Worm (Caenorhabditis elegans): ENCODE data around the gene cyd-1.

- TF ChIP-seq nhr-20 (tag; optimal IDR thresholded peaks at IDR 0.05) (no peak), egl-27 (tag; optimal IDR thresholded peaks at IDR 0.05) (no peak), dpl-1 (GFP tag; optimal IDR thresholded peaks at IDR 0.05) (peak in 2 of 3 experiments; percentile 21 to 52), unc-30 (tag; optimal IDR thresholded peaks at IDR 0.05) (no peak), lin-15B (tag; optimal IDR thresholded peaks at IDR 0.05) (no peak), ztf-4 (tag; optimal IDR thresholded peaks at IDR 0.05) (no peak), nhr-77 (tag; optimal IDR thresholded peaks at IDR 0.05) (no peak), unc-62 (GFP tag; optimal IDR thresholded peaks at IDR 0.05) (no peak), pax-3 (tag; optimal IDR thresholded peaks at IDR 0.05) (no peak), mep-1 (tag; optimal IDR thresholded peaks at IDR 0.05) (peak; percentile 32), aha-1 (tag; optimal IDR thresholded peaks at IDR 0.05) (no peak)
Observed at ce11 chrII:13036717-13037116, 56.3 kb downstream of the cyd-1 start, which contains the start of gene F18A11.3.

All from whole organism, L1 larva.